Fruit fly (Drosophila melanogaster): ENCODE results near the gene CG42780.

The CG42780 gene

dm6 chrX:7336962-7337844 is 5.2 kb upstream of the CG42780 start, which contains the start of gene CBP (continued):
- TF ChIP-seq otp (GFP tag; IDR thresholded peaks at IDR 0.05) (peak; percentile 97), Aef1 (GFP tag; IDR thresholded peaks at IDR 0.05) (peak; percentile 92), Bgb (GFP tag; IDR thresholded peaks at IDR 0.05; ENCODE audit: partially characterized antibody) (0 out of 2 replicates have a peak, but pooled peaks have one; percentile 15), CG4854 (GFP tag; optimal IDR thresholded peaks at IDR 0.05) (peak; percentile 95), fu2 (GFP tag; optimal IDR thresholded peaks at IDR 0.05) (peak; percentile 93), CG6854 (GFP tag; optimal IDR thresholded peaks at IDR 0.05) (peak; percentile 96), Hr51 (GFP tag; optimal IDR thresholded peaks at IDR 0.05) (peak; percentile 95 to 98), CG15514 (GFP tag; optimal IDR thresholded peaks at IDR 0.05) (peak; percentile 90), scrt (GFP tag; optimal IDR thresholded peaks at IDR 0.05) (peak; percentile 94), CG15601 (tag; optimal IDR thresholded peaks at IDR 0.05) (peak; percentile 98), CG31388 (GFP tag; optimal IDR thresholded peaks at IDR 0.05) (peak; percentile 95), Tbp (GFP tag; optimal IDR thresholded peaks at IDR 0.05) (no peak), CG10274 (GFP tag; optimal IDR thresholded peaks at IDR 0.05) (peak; percentile 88), CG4707 (GFP tag; optimal IDR thresholded peaks at IDR 0.05) (peak; percentile 97), ac (GFP tag; optimal IDR thresholded peaks at IDR 0.05) (peak; percentile 99), pan (optimal IDR thresholded peaks at IDR 0.05) (no peak), pan (GFP tag; optimal IDR thresholded peaks at IDR 0.05 in 1 of 2, IDR thresholded peaks at IDR 0.05 in 1 of 2) (peak in 1 of 2 experiments; percentile 96), Ada2b (GFP tag; IDR thresholded peaks at IDR 0.05) (peak; percentile 93), E2f1 (GFP tag; IDR thresholded peaks at IDR 0.05) (peak; percentile 95), ap (GFP tag; IDR thresholded peaks at IDR 0.05) (peak; percentile 93), CG2875 (GFP tag; optimal IDR thresholded peaks at IDR 0.05) (peak; percentile 98), HLHmδ (GFP tag; optimal IDR thresholded peaks at IDR 0.05) (no peak), CG17802 (tag; optimal IDR thresholded peaks at IDR 0.05) (peak; percentile 93), CG12155 (GFP tag; optimal IDR thresholded peaks at IDR 0.05) (peak; percentile 93), D19A (tag; optimal IDR thresholded peaks at IDR 0.05) (peak; percentile 97), MBD-R2 (GFP tag; IDR thresholded peaks at IDR 0.05) (peak; percentile 81), sc (optimal IDR thresholded peaks at IDR 0.05) (no peak), sc (GFP tag; optimal IDR thresholded peaks at IDR 0.05) (peak; percentile 99), Hr39 (optimal IDR thresholded peaks at IDR 0.05) (no peak), seq (GFP tag; IDR thresholded peaks at IDR 0.05) (peak; percentile 97), CG16863 (GFP tag; optimal IDR thresholded peaks at IDR 0.05) (peak; percentile 98), HmgD (GFP tag; optimal IDR thresholded peaks at IDR 0.05) (peak; percentile 94), CG12219 (GFP tag; optimal IDR thresholded peaks at IDR 0.05) (peak; percentile 99), ken (GFP tag; IDR thresholded peaks at IDR 0.05) (peak; percentile 94), mam (GFP tag; optimal IDR thresholded peaks at IDR 0.05) (peak; percentile 96), abd-A (tag; optimal IDR thresholded peaks at IDR 0.05) (peak; percentile 81), ssp (GFP tag; IDR thresholded peaks at IDR 0.05) (peak; percentile 86), Antp (GFP tag; optimal IDR thresholded peaks at IDR 0.05) (peak; percentile 98), psq (GFP tag; optimal IDR thresholded peaks at IDR 0.05) (peak; percentile 96), CG9727 (GFP tag; optimal IDR thresholded peaks at IDR 0.05) (peak; percentile 98), HLH4C (GFP tag; IDR thresholded peaks at IDR 0.05; ENCODE audit: partially characterized antibody) (0 out of 3 replicates have a peak, but pooled peaks have one; percentile 10), stc (GFP tag; IDR thresholded peaks at IDR 0.05) (peak; percentile 97), fd102C (GFP tag; optimal IDR thresholded peaks at IDR 0.05) (peak; percentile 94), CG9817 (tag; optimal IDR thresholded peaks at IDR 0.05) (peak; percentile 96), cwo (GFP tag; optimal IDR thresholded peaks at IDR 0.05) (peak; percentile 94), TFAM (GFP tag; optimal IDR thresholded peaks at IDR 0.05) (peak; percentile 90), CG3838 (GFP tag; optimal IDR thresholded peaks at IDR 0.05) (peak; percentile 87), HHEX (GFP tag; optimal IDR thresholded peaks at IDR 0.05) (peak; percentile 97), CG17612 (GFP tag; IDR thresholded peaks at IDR 0.05) (peak; percentile 86)
